Fruit fly (Drosophila melanogaster): ENCODE measurements around the gene Ccp84Af.

DNA sequence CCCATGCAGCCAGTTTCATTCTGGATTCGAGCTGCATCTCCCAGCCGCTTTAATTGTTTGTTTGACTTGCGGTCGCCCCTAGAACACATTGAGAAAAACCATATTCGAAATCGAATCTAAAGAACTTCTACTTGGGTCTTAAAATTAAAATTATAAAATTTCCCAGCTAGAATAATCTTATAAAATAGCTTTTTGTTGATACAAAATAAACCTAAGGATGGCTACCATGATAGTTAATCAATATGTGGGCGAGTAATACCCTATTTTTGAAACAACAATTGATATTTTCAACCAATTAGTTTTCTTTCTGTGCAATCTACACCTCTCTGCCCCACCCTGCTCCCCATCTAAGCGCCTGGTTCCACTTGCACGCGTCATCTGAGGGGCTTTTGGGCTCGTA lies 15.5 kb downstream of the Ccp84Af start:
- TF ChIP-seq her (GFP tag; optimal IDR thresholded peaks at IDR 0.05) (no peak), Scr (GFP tag; IDR thresholded peaks at IDR 0.05; ENCODE audit: partially characterized antibody) (no peak), CG11456 (GFP tag; IDR thresholded peaks at IDR 0.05) (no peak), rib (GFP tag; IDR thresholded peaks at IDR 0.05) (no peak), scrt (GFP tag; optimal IDR thresholded peaks at IDR 0.05) (no peak), klu (GFP tag; IDR thresholded peaks at IDR 0.05) (no peak), CG7839 (tag; optimal IDR thresholded peaks at IDR 0.05) (no peak)
